Worm (Caenorhabditis elegans): ENCODE data around the gene F07F6.2.

Gene F07F6.2

ce11 chrII:5388786-5389421 lies 41.1 kb upstream of the F07F6.2 start, which contains the start of gene rsp-4:
TSS of gene rsp-4 (minus strand) at chrII:5388836.
- TF ChIP-seq ceh-91 (GFP tag; IDR thresholded peaks at IDR 0.05): no peak
- no peak for TF ChIP-seq ceh-58 (GFP tag; IDR thresholded peaks at IDR 0.05)
- no peak for TF ChIP-seq ztf-18 (tag; optimal IDR thresholded peaks at IDR 0.05)
- no peak for TF ChIP-seq egl-18 (GFP tag; IDR thresholded peaks at IDR 0.05)
- TF ChIP-seq nfyb-1 (GFP tag; IDR thresholded peaks at IDR 0.05): 0 out of 2 replicates have a peak, but pooled peaks have one; percentile 36

ce11 chrII:5389831-5390323 lies 40.1 kb upstream of the F07F6.2 start, which contains the start of gene ndx-6:
TSS of gene ndx-6 (minus strand) at chrII:5389881.
- TF ChIP-seq unc-62 (GFP tag; optimal IDR thresholded peaks at IDR 0.05) (no peak), ztf-18 (tag; optimal IDR thresholded peaks at IDR 0.05) (peak; percentile 95), mcd-1 (GFP tag; IDR thresholded peaks at IDR 0.05) (peak; percentile 79), chd-7 (tag; optimal IDR thresholded peaks at IDR 0.05) (no peak), Y53F4B.3 (GFP tag; IDR thresholded peaks at IDR 0.05) (no peak), Y67H2A.10 (GFP tag; conservative IDR thresholded peaks at IDR 0.05) (no peak), tlf-1 (GFP tag; optimal IDR thresholded peaks at IDR 0.05) (peak; percentile 28), hlh-26 (GFP tag; conservative IDR thresholded peaks at IDR 0.05) (no peak), hmg-1.2 (GFP tag; IDR thresholded peaks at IDR 0.05) (peak; percentile 43; the same call in 1 of the 2 replicates), snpc-3.4 (tag; optimal IDR thresholded peaks at IDR 0.05) (peak; percentile 40), T07F8.4 (tag; optimal IDR thresholded peaks at IDR 0.05) (no peak), hrde-1 (tag; optimal IDR thresholded peaks at IDR 0.05; ENCODE audit: borderline replicate concordance) (no peak), F39B2.1 (GFP tag; IDR thresholded peaks at IDR 0.05) (no peak), let-526 (GFP tag; IDR thresholded peaks at IDR 0.05) (no peak), C17E4.6 (GFP tag; IDR thresholded peaks at IDR 0.05) (no peak), ztf-3 (GFP tag; optimal IDR thresholded peaks at IDR 0.05) (no peak), lag-1 (GFP tag; IDR thresholded peaks at IDR 0.05) (no peak), hmg-20 (GFP tag; IDR thresholded peaks at IDR 0.05) (0 out of 2 replicates have a peak, but pooled peaks have one; percentile 13), rec-8 (tag; optimal IDR thresholded peaks at IDR 0.05) (no peak), ama-1 (optimal IDR thresholded peaks at IDR 0.05) (no peak), ama-1 (GFP tag; optimal IDR thresholded peaks at IDR 0.05) (no peak), tbx-9 (tag; optimal IDR thresholded peaks at IDR 0.05; ENCODE audit: borderline replicate concordance) (no peak), let-607 (tag; optimal IDR thresholded peaks at IDR 0.05) (peak in 1 of 2 experiments; percentile 52), atf-7 (tag; optimal IDR thresholded peaks at IDR 0.05) (no peak), madf-6 (GFP tag; IDR thresholded peaks at IDR 0.05) (peak; percentile 73), ets-4 (GFP tag; optimal IDR thresholded peaks at IDR 0.05) (no peak), snpc-4 (GFP tag; optimal IDR thresholded peaks at IDR 0.05) (no peak), snpc-4 (tag; optimal IDR thresholded peaks at IDR 0.05) (peak in 3 of 4 experiments; percentile 49 to 64 (median 54)), F37B4.10 (GFP tag; IDR thresholded peaks at IDR 0.05) (no peak), pha-4 (tag; optimal IDR thresholded peaks at IDR 0.05) (peak; percentile 50), somi-1 (GFP tag; optimal IDR thresholded peaks at IDR 0.05) (no peak), nfyb-1 (GFP tag; IDR thresholded peaks at IDR 0.05) (peak; percentile 77; the same call in 1 of the 2 replicates), F49E8.2 (tag; optimal IDR thresholded peaks at IDR 0.05; ENCODE audit: insufficient read depth) (peak; percentile 30), Y53G8AR.9 (GFP tag; conservative IDR thresholded peaks at IDR 0.05) (peak; percentile 78), ceh-27 (GFP tag; optimal IDR thresholded peaks at IDR 0.05) (peak; percentile 46), zfh-2 (GFP tag; conservative IDR thresholded peaks at IDR 0.05) (no peak), F52B5.7 (tag; optimal IDR thresholded peaks at IDR 0.05) (no peak), C06A6.2 (GFP tag; conservative IDR thresholded peaks at IDR 0.05) (0 out of 2 replicates have a peak, but pooled peaks have one; percentile 54), B0336.3 (GFP tag; IDR thresholded peaks at IDR 0.05) (0 out of 2 replicates have a peak, but pooled peaks have one; percentile 55), aptf-2 (GFP tag; conservative IDR thresholded peaks at IDR 0.05) (no peak), mxl-1 (tag; optimal IDR thresholded peaks at IDR 0.05) (no peak), lir-1 (GFP tag; conservative IDR thresholded peaks at IDR 0.05) (no peak)
